Worm (Caenorhabditis elegans) whole organism, mixed stage, embryonic: Measurements from ENCODE around the gene ttr-29.

Experiments used
- blmp-1 ChIP-seq: fragments of 150-350 bp; optimal IDR thresholded peaks from 2 replicates; lab custom pipeline; 2014; ENCODE audit warnings: missing biosample characterization, missing genetic modification characterization
- lsy-2 ChIP-seq: fragments of 150-350 bp; optimal IDR thresholded peaks from 2 replicates; lab custom pipeline; 2014; ENCODE audit warnings: missing biosample characterization, missing genetic modification characterization
- mab-5 ChIP-seq: fragments of 150-350 bp; optimal IDR thresholded peaks from 2 replicates; lab custom pipeline; 2014; ENCODE audit warnings: missing biosample characterization, missing genetic modification characterization
- unc-39 ChIP-seq: fragments of 150-350 bp; optimal IDR thresholded peaks from 2 replicates; lab custom pipeline; 2014; ENCODE audit warnings: missing biosample characterization, missing genetic modification characterization
- unc-62 ChIP-seq: fragments of 150-350 bp; optimal IDR thresholded peaks from 2 replicates; lab custom pipeline; 2014; ENCODE audit warnings: missing biosample characterization, missing genetic modification reagents, missing genetic modification characterization
- ztf-11 ChIP-seq: fragments of 150-350 bp; optimal IDR thresholded peaks from 2 replicates; lab custom pipeline; 2014; ENCODE audit warnings: missing biosample characterization, missing genetic modification characterization

- TF ChIP-seq unc-62 (GFP tag; lab: Kevin White, UChicago), result no peak
- TF ChIP-seq ztf-11 (tag; lab: Kevin White, UChicago), result no peak
- no peak for TF ChIP-seq lsy-2 (tag; lab: Kevin White, UChicago)
- TF ChIP-seq blmp-1, result no peak
- no peak for TF ChIP-seq mab-5
- TF ChIP-seq unc-39 (tag; lab: Kevin White, UChicago), result no peak
Measured at ce11 chrV:12919705-12920104, 13.1 kb upstream of the ttr-29 start, which contains the start of gene lipl-1.
